Worm (Caenorhabditis elegans): ENCODE measurements around the gene mes-6.
A peak's percentile ranks its signal among the peaks of the same experiment; 100 is the strongest.

The mes-6 gene

DNA sequence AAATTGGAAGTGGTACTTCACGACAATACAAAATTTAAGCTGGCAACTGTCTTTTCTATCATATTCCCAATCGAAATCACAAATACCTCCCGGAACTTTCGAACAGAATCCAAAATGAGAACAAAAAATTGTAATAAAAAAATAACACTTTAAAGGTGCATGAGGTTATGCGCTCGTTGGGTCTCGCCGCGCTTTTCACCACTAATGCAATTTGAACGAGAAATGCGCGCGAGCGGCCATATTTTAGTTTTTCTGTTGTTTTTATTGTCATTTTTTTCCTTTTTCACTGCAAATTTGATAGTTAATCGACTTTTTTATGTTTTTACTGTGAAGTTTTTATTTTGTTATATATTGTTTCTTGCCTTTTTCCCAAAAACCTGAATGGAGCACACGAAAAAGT, at the start of gene mes-6:
Gene mes-6, plus strand, starts transcription at position 229 of the 400 bp plus-strand sequence.
- TF ChIP-seq unc-55 (GFP tag; optimal IDR thresholded peaks at IDR 0.05) (peak; percentile 67), unc-39 (tag; optimal IDR thresholded peaks at IDR 0.05) (no peak), nhr-10 (tag; optimal IDR thresholded peaks at IDR 0.05) (no peak), nhr-77 (tag; optimal IDR thresholded peaks at IDR 0.05) (no peak), nhr-6 (tag; optimal IDR thresholded peaks at IDR 0.05) (no peak), elt-3 (tag; optimal IDR thresholded peaks at IDR 0.05) (no peak), gmeb-1 (tag; optimal IDR thresholded peaks at IDR 0.05) (peak; percentile 82), ZK546.5 (tag; optimal IDR thresholded peaks at IDR 0.05) (no peak), peb-1 (tag; optimal IDR thresholded peaks at IDR 0.05) (no peak), fos-1 (tag; optimal IDR thresholded peaks at IDR 0.05) (peak; percentile 14), crh-2 (tag; optimal IDR thresholded peaks at IDR 0.05) (peak; percentile 33), egl-27 (tag; optimal IDR thresholded peaks at IDR 0.05) (no peak), snpc-4 (tag; optimal IDR thresholded peaks at IDR 0.05) (peak; percentile 17), nhr-129 (tag; optimal IDR thresholded peaks at IDR 0.05) (peak; percentile 17), sma-9 (GFP tag; optimal IDR thresholded peaks at IDR 0.05) (no peak), sma-9 (tag; optimal IDR thresholded peaks at IDR 0.05) (no peak), ztf-11 (tag; optimal IDR thresholded peaks at IDR 0.05) (no peak), blmp-1 (tag; optimal IDR thresholded peaks at IDR 0.05; ENCODE audit: insufficient read depth) (no peak), lsy-2 (tag; optimal IDR thresholded peaks at IDR 0.05) (peak in 1 of 2 experiments; percentile 70), mdl-1 (tag; optimal IDR thresholded peaks at IDR 0.05) (no peak), nhr-12 (tag; optimal IDR thresholded peaks at IDR 0.05) (no peak), lin-13 (GFP tag; optimal IDR thresholded peaks at IDR 0.05) (peak; percentile 48), sma-3 (GFP tag; optimal IDR thresholded peaks at IDR 0.05) (peak; percentile 2), nhr-21 (tag; optimal IDR thresholded peaks at IDR 0.05) (no peak), C34F6.9 (tag; optimal IDR thresholded peaks at IDR 0.05) (peak; percentile 45), lin-11 (tag; optimal IDR thresholded peaks at IDR 0.05) (no peak), nhr-23 (tag; optimal IDR thresholded peaks at IDR 0.05) (no peak)

DNA sequence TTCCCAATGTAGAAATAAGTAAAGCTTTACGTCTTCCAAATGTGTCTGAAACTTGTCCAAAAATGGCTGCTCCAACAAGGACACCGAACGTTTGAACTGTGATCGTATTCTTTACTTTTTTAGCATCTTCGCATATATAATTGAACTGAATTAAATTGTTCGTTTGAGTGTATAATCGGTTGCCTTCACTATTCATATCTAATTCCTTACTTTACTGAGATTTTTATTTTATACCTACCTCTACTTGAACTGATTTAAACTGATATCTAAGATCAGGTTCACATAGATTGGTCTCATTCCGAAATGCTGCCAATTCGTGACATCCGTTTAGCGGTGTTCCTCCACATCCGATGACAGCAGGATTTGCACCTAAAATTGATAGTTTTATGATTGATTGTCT, 48.7 kb upstream of the mes-6 start:
- TF ChIP-seq sma-9 (GFP tag; optimal IDR thresholded peaks at IDR 0.05) (no peak), sma-9 (tag; optimal IDR thresholded peaks at IDR 0.05) (no peak), mbf-1 (tag; optimal IDR thresholded peaks at IDR 0.05) (no peak), skn-1 (tag; optimal IDR thresholded peaks at IDR 0.05) (no peak), gmeb-1 (tag; optimal IDR thresholded peaks at IDR 0.05) (no peak), ztf-11 (tag; optimal IDR thresholded peaks at IDR 0.05) (no peak), sem-4 (tag; optimal IDR thresholded peaks at IDR 0.05) (no peak), mab-5 (tag; optimal IDR thresholded peaks at IDR 0.05) (no peak), crh-2 (tag; optimal IDR thresholded peaks at IDR 0.05) (no peak), zag-1 (tag; optimal IDR thresholded peaks at IDR 0.05) (no peak), C34F6.9 (tag; optimal IDR thresholded peaks at IDR 0.05) (no peak), aly-2 (tag; optimal IDR thresholded peaks at IDR 0.05) (no peak), peb-1 (tag; optimal IDR thresholded peaks at IDR 0.05) (no peak), F13H6.1 (tag; optimal IDR thresholded peaks at IDR 0.05) (no peak)

ce11 chrIV:8463069-8463468, 48.0 kb upstream of the mes-6 start:
- TF ChIP-seq nhr-25 (tag; optimal IDR thresholded peaks at IDR 0.05), result peak; percentile 71
- peak; percentile 44 for TF ChIP-seq sma-3 (GFP tag; optimal IDR thresholded peaks at IDR 0.05)
- peak; percentile 55 for TF ChIP-seq blmp-1 (tag; optimal IDR thresholded peaks at IDR 0.05; ENCODE audit: insufficient read depth)
- peak; percentile 78 for TF ChIP-seq sma-9 (GFP tag; optimal IDR thresholded peaks at IDR 0.05)
- no peak for TF ChIP-seq sma-9 (tag; optimal IDR thresholded peaks at IDR 0.05)
- peak; percentile 27 for TF ChIP-seq mab-5 (tag; optimal IDR thresholded peaks at IDR 0.05)
- TF ChIP-seq mdl-1 (tag; optimal IDR thresholded peaks at IDR 0.05), result peak in 1 of 2 experiments; percentile 12
- peak; percentile 57 for TF ChIP-seq nhr-21 (tag; optimal IDR thresholded peaks at IDR 0.05)
- TF ChIP-seq nhr-23 (tag; optimal IDR thresholded peaks at IDR 0.05), result no peak
- no peak for TF ChIP-seq gmeb-1 (tag; optimal IDR thresholded peaks at IDR 0.05)
- peak; percentile 14 for TF ChIP-seq crh-2 (tag; optimal IDR thresholded peaks at IDR 0.05)

DNA sequence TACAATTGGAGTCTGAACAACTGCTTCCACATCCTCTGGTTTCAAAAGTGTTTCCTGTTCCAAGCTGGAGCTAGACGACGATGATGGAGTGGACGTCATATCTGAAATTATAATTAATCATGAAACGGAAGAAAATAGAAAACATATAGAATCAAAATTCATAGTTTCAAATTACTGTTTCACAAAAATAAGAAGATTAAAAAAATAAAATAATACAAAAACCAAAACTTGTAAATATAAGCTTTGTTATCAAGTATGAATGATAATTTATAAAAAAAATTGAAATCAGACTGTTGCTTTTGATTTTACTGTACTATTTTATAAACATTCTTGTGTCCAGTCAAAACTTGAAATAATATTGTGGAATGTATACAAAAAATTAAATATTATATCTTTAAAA, 47.4 kb upstream of the mes-6 start, which contains the start of gene str-176:
Gene str-176, minus strand, starts transcription at position 101 of the 400 bp plus-strand sequence.
- TF ChIP-seq alr-1 (tag; optimal IDR thresholded peaks at IDR 0.05), result no peak
- no peak for TF ChIP-seq nhr-12 (tag; optimal IDR thresholded peaks at IDR 0.05)
- no peak for TF ChIP-seq lin-13 (GFP tag; optimal IDR thresholded peaks at IDR 0.05)
- TF ChIP-seq zag-1 (tag; optimal IDR thresholded peaks at IDR 0.05), result no peak
- TF ChIP-seq R02D3.7 (tag; optimal IDR thresholded peaks at IDR 0.05), result no peak
